Fruit fly (Drosophila melanogaster) whole organism, embryonic: ENCODE results near the gene CG9839.

Experiments used
- Bgb ChIP-seq: fragments of 200-800 bp; sonication (Bioruptor generic); IDR thresholded peaks from 2 replicates; pipeline ENCODE4 v1.3.6; 2022; ENCODE audit warnings: missing biosample characterization, missing genetic modification characterization; ENCODE audit not compliant: partially characterized antibody
- CG11695 ChIP-seq: fragments of 200-800 bp; sonication (Bioruptor generic); IDR thresholded peaks from 3 replicates; pipeline ENCODE4 v1.3.6; 2022; ENCODE audit warnings: missing biosample characterization, missing genetic modification characterization
- CG13123 ChIP-seq: fragments of 200-800 bp; sonication (Bioruptor generic); optimal IDR thresholded peaks from 2 replicates; lab custom pipeline; 2016; ENCODE audit warnings: missing biosample characterization, missing genetic modification characterization
- CG13287 ChIP-seq: fragments of 200-800 bp; sonication (Bioruptor generic); IDR thresholded peaks from 2 replicates; pipeline ENCODE4 v1.3.6; 2022; ENCODE audit warnings: missing biosample characterization, missing genetic modification characterization; ENCODE audit not compliant: partially characterized antibody
- CG14860 ChIP-seq: fragments of 200-800 bp; sonication (Bioruptor generic); IDR thresholded peaks from 3 replicates; pipeline ENCODE4 v1.3.6; 2022; ENCODE audit warnings: missing biosample characterization, missing genetic modification characterization; ENCODE audit not compliant: partially characterized antibody
- CG1602 ChIP-seq: fragments of 200-800 bp; sonication (Bioruptor generic); optimal IDR thresholded peaks from 3 replicates; lab custom pipeline; 2016; ENCODE audit warnings: missing biosample characterization, missing genetic modification characterization
- CG1647 ChIP-seq: fragments of 200-800 bp; sonication (Bioruptor generic); optimal IDR thresholded peaks from 3 replicates; lab custom pipeline; 2016; ENCODE audit warnings: missing biosample characterization, missing genetic modification characterization
- CG17328 ChIP-seq: fragments of 200-800 bp; sonication (Bioruptor generic); IDR thresholded peaks from 2 replicates; pipeline ENCODE4 v1.3.6; 2022; ENCODE audit warnings: missing biosample characterization, missing genetic modification characterization
- CG17361 ChIP-seq: fragments of 200-800 bp; sonication (Bioruptor generic); IDR thresholded peaks from 3 replicates; pipeline ENCODE4 v1.3.6; 2022; ENCODE audit warnings: missing biosample characterization, missing genetic modification characterization
- CG17612 ChIP-seq: fragments of 200-800 bp; sonication (Bioruptor generic); IDR thresholded peaks from 2 replicates; pipeline ENCODE4 v1.3.6; 2022; ENCODE audit warnings: missing biosample characterization, missing genetic modification characterization
- CG2116 ChIP-seq: fragments of 200-800 bp; sonication (Bioruptor generic); optimal IDR thresholded peaks from 3 replicates; lab custom pipeline; 2018; ENCODE audit warnings: missing biosample characterization, mild to moderate bottlenecking, missing genetic modification characterization
- CG2889 ChIP-seq: fragments of 200-800 bp; sonication (Bioruptor generic); IDR thresholded peaks from 3 replicates; pipeline ENCODE4 v1.3.6; 2022; ENCODE audit warnings: missing biosample characterization, missing genetic modification characterization
- CG4424 ChIP-seq: fragments of 200-800 bp; sonication (Bioruptor generic); optimal IDR thresholded peaks from 3 replicates; lab custom pipeline; 2016; ENCODE audit warnings: missing biosample characterization, missing genetic modification characterization
- CG6175 ChIP-seq: fragments of 200-800 bp; sonication (Bioruptor generic); IDR thresholded peaks from 3 replicates; pipeline ENCODE4 v1.3.6; 2022; ENCODE audit warnings: missing biosample characterization, missing genetic modification characterization
- CG6791 ChIP-seq: fragments of 200-800 bp; sonication (Bioruptor generic); IDR thresholded peaks from 3 replicates; pipeline ENCODE4 v1.3.6; 2022; ENCODE audit warnings: missing biosample characterization, missing genetic modification characterization; ENCODE audit not compliant: partially characterized antibody
- CG6813 ChIP-seq: fragments of 200-800 bp; sonication (Bioruptor generic); optimal IDR thresholded peaks from 2 replicates; lab custom pipeline; 2017; ENCODE audit warnings: missing biosample characterization, missing genetic modification characterization, mild to moderate bottlenecking, moderate library complexity, missing genetic modification reagents
- CG7357 ChIP-seq: fragments of 200-800 bp; sonication (Bioruptor generic); IDR thresholded peaks from 3 replicates; pipeline ENCODE4 v1.3.6; 2022; ENCODE audit warnings: missing biosample characterization, missing genetic modification characterization
- CG9609 ChIP-seq: fragments of 200-800 bp; sonication (Bioruptor generic); optimal IDR thresholded peaks from 3 replicates; lab custom pipeline; 2016; ENCODE audit warnings: missing biosample characterization, missing genetic modification characterization
- CG9797 ChIP-seq: fragments of 200-800 bp; sonication (Bioruptor generic); optimal IDR thresholded peaks from 3 replicates; lab custom pipeline; 2018; ENCODE audit warnings: missing biosample characterization, mild to moderate bottlenecking, missing genetic modification characterization
- CTCF ChIP-seq: fragments of 200-800 bp; sonication (Bioruptor generic); optimal IDR thresholded peaks from 2 replicates; lab custom pipeline; 2017; ENCODE audit warnings: missing biosample characterization, mild to moderate bottlenecking, missing genetic modification characterization, moderate library complexity
- Dip3 ChIP-seq: fragments of 200-800 bp; sonication (Bioruptor generic); optimal IDR thresholded peaks from 3 replicates; lab custom pipeline; 2016; ENCODE audit warnings: missing biosample characterization, missing genetic modification characterization
- Fer3 ChIP-seq: fragments of 200-800 bp; sonication (Bioruptor generic); optimal IDR thresholded peaks from 2 replicates; lab custom pipeline; 2018; ENCODE audit warnings: missing biosample characterization, mild to moderate bottlenecking, missing genetic modification characterization, moderate library complexity
- Hand ChIP-seq: fragments of 200-800 bp; sonication (Bioruptor generic); optimal IDR thresholded peaks from 2 replicates; lab custom pipeline; 2017; ENCODE audit warnings: mild to moderate bottlenecking, missing biosample characterization, missing genetic modification reagents, missing genetic modification characterization
- Hr3 ChIP-seq: fragments of 200-800 bp; sonication (Bioruptor generic); optimal IDR thresholded peaks from 3 replicates; lab custom pipeline; 2016; ENCODE audit warnings: missing biosample characterization, missing genetic modification characterization
- Jarid2 ChIP-seq: fragments of 200-800 bp; sonication (Bioruptor generic); optimal IDR thresholded peaks from 3 replicates; lab custom pipeline; 2017; ENCODE audit warnings: mild to moderate bottlenecking, missing biosample characterization, missing genetic modification reagents, missing genetic modification characterization
- MBD-R2 ChIP-seq: fragments of 200-800 bp; sonication (Bioruptor generic); IDR thresholded peaks from 2 replicates; pipeline ENCODE4 v1.3.6; 2022; ENCODE audit warnings: missing biosample characterization, missing genetic modification characterization
- Mad ChIP-seq: fragments of 200-800 bp; sonication (Bioruptor generic); optimal IDR thresholded peaks from 2 replicates; lab custom pipeline; 2016; ENCODE audit warnings: missing biosample characterization, missing genetic modification characterization
- Med ChIP-seq: fragments of 200-800 bp; sonication (Bioruptor generic); peaks from one replicate; lab custom pipeline; 2016; ENCODE audit warnings: missing biosample characterization, missing genetic modification characterization, mild to moderate bottlenecking, inconsistent platforms, moderate library complexity
- Oaz ChIP-seq: fragments of 200-800 bp; sonication (Bioruptor generic); IDR thresholded peaks from 2 replicates; pipeline ENCODE4 v1.3.6; 2022; ENCODE audit warnings: missing biosample characterization, missing genetic modification characterization
- Six4 ChIP-seq: fragments of 200-800 bp; sonication (Bioruptor generic); optimal IDR thresholded peaks from 2 replicates; lab custom pipeline; 2016; ENCODE audit warnings: missing biosample characterization, missing genetic modification characterization
- al ChIP-seq: fragments of 200-800 bp; sonication (Bioruptor generic); IDR thresholded peaks from 2 replicates; pipeline ENCODE4 v1.3.6; 2022; ENCODE audit warnings: missing biosample characterization, missing genetic modification characterization
- az2 ChIP-seq: fragments of 200-800 bp; sonication (Bioruptor generic); optimal IDR thresholded peaks from 3 replicates; lab custom pipeline; 2016; ENCODE audit warnings: missing biosample characterization, missing genetic modification characterization
- bsh ChIP-seq, 2 experiments: fragments of 200-800 bp; sonication (Bioruptor generic); optimal IDR thresholded peaks; 2 replicates each; lab custom pipeline; 2017 to 2018; ENCODE audit warnings: mild to moderate bottlenecking in 2 of 2, missing biosample characterization in 2 of 2, missing genetic modification characterization in 2 of 2, moderate library complexity in 1 of 2
- chm ChIP-seq: fragments of 200-800 bp; sonication (Bioruptor generic); IDR thresholded peaks from 2 replicates; pipeline ENCODE4 v1.3.6; 2022; ENCODE audit warnings: missing biosample characterization, missing genetic modification characterization
- dati ChIP-seq: fragments of 200-800 bp; sonication (Bioruptor generic); IDR thresholded peaks from 2 replicates; pipeline ENCODE4 v1.3.6; 2022; ENCODE audit warnings: missing biosample characterization, missing genetic modification characterization
- disco-r ChIP-seq: fragments of 200-800 bp; sonication (Bioruptor generic); optimal IDR thresholded peaks from 2 replicates; lab custom pipeline; 2016; ENCODE audit warnings: missing biosample characterization, missing genetic modification characterization
- gce ChIP-seq: fragments of 200-800 bp; sonication (Bioruptor generic); IDR thresholded peaks from 3 replicates; pipeline ENCODE4 v1.3.6; 2022; ENCODE audit warnings: missing biosample characterization, missing genetic modification characterization
- hb ChIP-seq: fragments of 200-800 bp; sonication (Bioruptor generic); IDR thresholded peaks from 3 replicates; pipeline ENCODE4 v1.3.6; 2022; ENCODE audit warnings: missing biosample characterization, missing genetic modification characterization; ENCODE audit not compliant: partially characterized antibody
- hkb ChIP-seq, 2 experiments: fragments of 200-800 bp in 1 of 2; fragments of >200 bp in 1 of 2; sonication (Bioruptor generic) in 1 of 2; IDR thresholded peaks in 1 of 2; optimal IDR thresholded peaks in 1 of 2; 2 replicates each; pipeline versions ENCODE4 v1.3.6 to Lab custom; 2017 to 2022; ENCODE audit warnings: missing biosample characterization in 1 of 2, missing genetic modification characterization in 1 of 2
- hth ChIP-seq: fragments of >200 bp; optimal IDR thresholded peaks from 2 replicates; lab custom pipeline; 2017; ENCODE audit warnings: inconsistent platforms
- inv ChIP-seq: fragments of 200-800 bp; sonication (Bioruptor generic); IDR thresholded peaks from 2 replicates; pipeline ENCODE4 v1.3.6; 2022; ENCODE audit warnings: missing biosample characterization, missing genetic modification characterization; ENCODE audit not compliant: partially characterized antibody
- kah ChIP-seq: fragments of 200-800 bp; sonication (Bioruptor generic); optimal IDR thresholded peaks from 2 replicates; lab custom pipeline; 2018; ENCODE audit warnings: missing biosample characterization, mild to moderate bottlenecking, missing genetic modification characterization
- mam ChIP-seq: fragments of 200-800 bp; sonication (Bioruptor generic); optimal IDR thresholded peaks from 3 replicates; lab custom pipeline; 2016; ENCODE audit warnings: missing biosample characterization, missing genetic modification characterization
- mirr ChIP-seq: fragments of 200-800 bp; sonication (Bioruptor generic); optimal IDR thresholded peaks from 3 replicates; lab custom pipeline; 2018; ENCODE audit warnings: missing biosample characterization, mild to moderate bottlenecking, missing genetic modification characterization
- pfk ChIP-seq: fragments of 200-800 bp; sonication (Bioruptor generic); optimal IDR thresholded peaks from 2 replicates; lab custom pipeline; 2018; ENCODE audit warnings: missing biosample characterization, mild to moderate bottlenecking, missing genetic modification characterization, moderate library complexity
- pho ChIP-seq: fragments of 200-800 bp; sonication (Bioruptor generic); optimal IDR thresholded peaks from 2 replicates; lab custom pipeline; 2016; ENCODE audit warnings: missing biosample characterization, missing genetic modification characterization
- phol ChIP-seq: fragments of 200-800 bp; sonication (Bioruptor generic); optimal IDR thresholded peaks from 3 replicates; lab custom pipeline; 2018; ENCODE audit warnings: missing biosample characterization, mild to moderate bottlenecking, missing genetic modification characterization, moderate library complexity
- tx ChIP-seq: fragments of 200-800 bp; sonication (Bioruptor generic); optimal IDR thresholded peaks from 2 replicates; lab custom pipeline; 2016; ENCODE audit warnings: missing biosample characterization, missing genetic modification characterization
- wdn ChIP-seq: fragments of 200-800 bp; sonication (Bioruptor generic); IDR thresholded peaks from 2 replicates; pipeline ENCODE4 v1.3.6; 2022; ENCODE audit warnings: missing biosample characterization, missing genetic modification characterization
- wek ChIP-seq: fragments of 200-800 bp; sonication (Bioruptor generic); optimal IDR thresholded peaks from 3 replicates; lab custom pipeline; 2018; ENCODE audit warnings: missing biosample characterization, mild to moderate bottlenecking, missing genetic modification characterization, moderate library complexity

The CG9839 gene

dm6 chr3R:8849373-8850228, 44.0 kb upstream of the CG9839 start:
- TF ChIP-seq CG17612 (GFP tag; lab: Robert Waterston, UW) (no peak), wdn (no peak), CTCF (GFP tag; lab: Kevin White, UChicago) (no peak), pfk (GFP tag; lab: Kevin White, UChicago) (no peak), CG13123 (GFP tag; lab: Kevin White, UChicago) (no peak), CG11695 (0 out of 3 replicates have a peak, but pooled peaks have one; percentile 31), Six4 (GFP tag; lab: Kevin White, UChicago) (no peak), Med (peak; percentile 40), wek (GFP tag; lab: Kevin White, UChicago) (no peak), CG1602 (GFP tag; lab: Kevin White, UChicago) (peak; percentile 43), dati (GFP tag; lab: Robert Waterston, UW) (no peak), az2 (GFP tag; lab: Kevin White, UChicago) (peak; percentile 24), CG6813 (GFP tag; lab: Kevin White, UChicago) (no peak), CG2889 (GFP tag; lab: Robert Waterston, UW) (no peak), Oaz (GFP tag; lab: Robert Waterston, UW) (no peak), mam (GFP tag; lab: Kevin White, UChicago) (no peak), CG9797 (GFP tag; lab: Kevin White, UChicago) (no peak), Fer3 (tag; lab: Kevin White, UChicago) (no peak), al (GFP tag; lab: Robert Waterston, UW) (no peak), chm (GFP tag; lab: Robert Waterston, UW) (no peak), CG7357 (GFP tag; lab: Robert Waterston, UW) (no peak), hb (no peak), Hand (GFP tag; lab: Kevin White, UChicago) (no peak), bsh (GFP tag; optimal IDR thresholded peaks at IDR 0.05; lab: Kevin White, UChicago) (peak; percentile 1 to 70), MBD-R2 (GFP tag; lab: Robert Waterston, UW) (no peak), kah (no peak), phol (tag; lab: Kevin White, UChicago) (peak; percentile 59), pho (GFP tag; lab: Kevin White, UChicago) (no peak), Jarid2 (GFP tag; lab: Kevin White, UChicago) (no peak), Dip3 (GFP tag; lab: Kevin White, UChicago) (no peak), Mad (GFP tag; lab: Kevin White, UChicago) (no peak), tx (GFP tag; lab: Kevin White, UChicago) (no peak), CG6791 (GFP tag; lab: Robert Waterston, UW) (no peak), CG4424 (GFP tag; lab: Kevin White, UChicago) (peak; percentile 38), CG17361 (GFP tag; lab: Robert Waterston, UW) (0 out of 3 replicates have a peak, but pooled peaks have one; percentile 38), CG9609 (GFP tag; lab: Kevin White, UChicago) (no peak), CG13287 (GFP tag; lab: Robert Waterston, UW) (no peak), disco-r (GFP tag; lab: Kevin White, UChicago) (no peak), CG2116 (GFP tag; lab: Kevin White, UChicago) (no peak), Hr3 (GFP tag; lab: Kevin White, UChicago) (no peak), CG1647 (GFP tag; lab: Kevin White, UChicago) (no peak), mirr (no peak), CG17328 (GFP tag; lab: Robert Waterston, UW) (0 out of 2 replicates have a peak, but pooled peaks have one; percentile 6), Bgb (no peak), hth (lab: Kevin White, UChicago) (no peak), hkb (optimal IDR thresholded peaks at IDR 0.05; lab: Kevin White, UChicago) (no peak), hkb (GFP tag; IDR thresholded peaks at IDR 0.05; lab: Robert Waterston, UW) (peak; percentile 43; the same call in 1 of the 2 replicates), CG6175 (GFP tag; lab: Robert Waterston, UW) (no peak), gce (GFP tag; lab: Robert Waterston, UW) (0 out of 3 replicates have a peak, but pooled peaks have one; percentile 12), CG14860 (no peak), inv (GFP tag; lab: Robert Waterston, UW) (no peak)
